Worm (Caenorhabditis elegans) whole organism, midembryonic: ENCODE measurements around the gene ZC239.20.

Experiments used
- T22C8.4 ChIP-seq: fragments of 200-800 bp; sonication (Bioruptor generic); IDR thresholded peaks from 2 replicates; pipeline ENCODE4 v1.3.6; 2022; ENCODE audit warnings: missing genetic modification characterization, missing compliant biosample characterization
- cog-1 ChIP-seq: sonication (generic microtip); optimal IDR thresholded peaks from 2 replicates; lab custom pipeline; 2016; ENCODE audit warnings: missing genetic modification characterization, missing compliant biosample characterization
- flt-1 ChIP-seq: fragments of 200-800 bp; sonication (Bioruptor generic); IDR thresholded peaks from 2 replicates; pipeline ENCODE4 v1.3.6; 2022; ENCODE audit warnings: missing genetic modification characterization, missing compliant biosample characterization
- klf-2 ChIP-seq: fragments of 200-800 bp; sonication (Bioruptor generic); conservative IDR thresholded peaks from 2 replicates; pipeline ENCODE4 v1.3.6; 2022; ENCODE audit warnings: missing genetic modification reagents, missing genetic modification characterization, missing compliant biosample characterization
- med-1 ChIP-seq: sonication (generic microtip); optimal IDR thresholded peaks from 2 replicates; lab custom pipeline; 2017; ENCODE audit warnings: missing genetic modification characterization, mild to moderate bottlenecking, missing compliant biosample characterization, antibody characterized with exemption, missing genetic modification reagents; ENCODE audit not compliant: insufficient read depth
- ref-1 ChIP-seq: fragments of 200-800 bp; sonication (Bioruptor generic); conservative IDR thresholded peaks from 2 replicates; pipeline ENCODE4 v1.3.6; 2022; ENCODE audit warnings: missing genetic modification reagents, missing genetic modification characterization, missing compliant biosample characterization
- tab-1 ChIP-seq: fragments of 200-800 bp; sonication (Bioruptor generic); IDR thresholded peaks from 2 replicates; pipeline ENCODE4 v1.3.6; 2022; ENCODE audit warnings: missing genetic modification characterization, missing compliant biosample characterization
- ztf-23 ChIP-seq: fragments of 200-800 bp; sonication (Bioruptor generic); IDR thresholded peaks from 2 replicates; pipeline ENCODE4 v1.3.6; 2022; ENCODE audit warnings: missing genetic modification reagents, missing genetic modification characterization, missing compliant biosample characterization
- ztf-29 ChIP-seq: fragments of 200-800 bp; sonication (Bioruptor generic); IDR thresholded peaks from 2 replicates; pipeline ENCODE4 v1.3.6; 2022; ENCODE audit warnings: missing genetic modification reagents, missing genetic modification characterization, missing compliant biosample characterization

Gene ZC239.20

ce11 chrII:3206423-3206989 is at the start of gene ZC239.20, which contains the start of gene ZC239.21:
TSS of gene ZC239.20 (minus strand) at chrII:3206523.
TSS of gene ZC239.21 (plus strand) at chrII:3206939.
- TF ChIP-seq tab-1 (no peak), med-1 (GFP tag; lab: Kevin White, UChicago) (no peak), T22C8.4 (GFP tag; lab: Robert Waterston, UW) (no peak)

ce11 chrII:3251782-3252181 is 45.5 kb upstream of the ZC239.20 start:
- TF ChIP-seq ztf-29 (GFP tag; lab: Robert Waterston, UW): no peak
- TF ChIP-seq flt-1 (GFP tag; lab: Robert Waterston, UW): no peak
- no peak for TF ChIP-seq tab-1

ce11 chrII:3250195-3250594 is 43.9 kb upstream of the ZC239.20 start:
- TF ChIP-seq cog-1 (no peak), med-1 (GFP tag; lab: Kevin White, UChicago) (no peak)

ce11 chrII:3249406-3249805 is 43.1 kb upstream of the ZC239.20 start, which contains the start of gene clec-124:
TSS of gene clec-124 (plus strand) at chrII:3249706.
- TF ChIP-seq cog-1 (no peak), ref-1 (GFP tag; lab: Robert Waterston, UW) (no peak), med-1 (GFP tag; lab: Kevin White, UChicago) (no peak), klf-2 (no peak), T22C8.4 (GFP tag; lab: Robert Waterston, UW) (no peak), ztf-29 (GFP tag; lab: Robert Waterston, UW) (no peak), tab-1 (no peak), ztf-23 (no peak), flt-1 (GFP tag; lab: Robert Waterston, UW) (no peak)

- 0 out of 2 replicates have a peak, but pooled peaks have one; percentile 36 for TF ChIP-seq T22C8.4 (GFP tag; lab: Robert Waterston, UW)
- no peak for TF ChIP-seq ztf-23
Measured at ce11 chrII:3248043-3248718, 41.9 kb upstream of the ZC239.20 start, which contains the start of the genes fbxc-50 and C17F4.2. TSS of gene fbxc-50 (minus strand) at chrII:3248123. TSS of gene C17F4.2 (plus strand) at chrII:3248668.

- TF ChIP-seq T22C8.4 (GFP tag; lab: Robert Waterston, UW) (no peak), klf-2 (no peak), tab-1 (no peak)
Measured at ce11 chrII:3247556-3247955, 41.2 kb upstream of the ZC239.20 start.

- TF ChIP-seq T22C8.4 (GFP tag; lab: Robert Waterston, UW): no peak
- no peak for TF ChIP-seq med-1 (GFP tag; lab: Kevin White, UChicago)
- no peak for TF ChIP-seq ztf-29 (GFP tag; lab: Robert Waterston, UW)
- TF ChIP-seq flt-1 (GFP tag; lab: Robert Waterston, UW): no peak
- TF ChIP-seq ref-1 (GFP tag; lab: Robert Waterston, UW): no peak
- TF ChIP-seq ztf-23: no peak
- no peak for TF ChIP-seq cog-1
- TF ChIP-seq klf-2: no peak
- TF ChIP-seq tab-1: no peak
Measured at ce11 chrII:3245836-3246235, 39.5 kb upstream of the ZC239.20 start, which contains the start of gene C17F4.7. TSS of gene C17F4.7 (minus strand) at chrII:3246015.

ce11 chrII:3244758-3245157 is 38.4 kb upstream of the ZC239.20 start:
- no peak for TF ChIP-seq ref-1 (GFP tag; lab: Robert Waterston, UW)
- TF ChIP-seq T22C8.4 (GFP tag; lab: Robert Waterston, UW): no peak
- TF ChIP-seq ztf-29 (GFP tag; lab: Robert Waterston, UW): no peak
- TF ChIP-seq ztf-23: no peak

- no peak for TF ChIP-seq cog-1
- TF ChIP-seq flt-1 (GFP tag; lab: Robert Waterston, UW): no peak
- TF ChIP-seq T22C8.4 (GFP tag; lab: Robert Waterston, UW): no peak
- TF ChIP-seq tab-1: no peak
Measured at ce11 chrII:3244070-3244469, 37.7 kb upstream of the ZC239.20 start, which contains the start of gene C17F4.12. TSS of gene C17F4.12 (minus strand) at chrII:3244170.

- no peak for TF ChIP-seq tab-1
- TF ChIP-seq ztf-29 (GFP tag; lab: Robert Waterston, UW): no peak
- no peak for TF ChIP-seq ref-1 (GFP tag; lab: Robert Waterston, UW)
- TF ChIP-seq flt-1 (GFP tag; lab: Robert Waterston, UW): no peak
- no peak for TF ChIP-seq klf-2
- no peak for TF ChIP-seq T22C8.4 (GFP tag; lab: Robert Waterston, UW)
- TF ChIP-seq med-1 (GFP tag; lab: Kevin White, UChicago): no peak
- no peak for TF ChIP-seq ztf-23
- no peak for TF ChIP-seq cog-1
Measured at ce11 chrII:3241842-3242241, 35.5 kb upstream of the ZC239.20 start.

ce11 chrII:3240207-3240606 is 33.9 kb upstream of the ZC239.20 start, which contains the start of gene C17F4.3:
TSS of gene C17F4.3 (plus strand) at chrII:3240507.
- TF ChIP-seq ref-1 (GFP tag; lab: Robert Waterston, UW): no peak
- TF ChIP-seq med-1 (GFP tag; lab: Kevin White, UChicago): no peak
- TF ChIP-seq flt-1 (GFP tag; lab: Robert Waterston, UW): no peak
- TF ChIP-seq tab-1: no peak
- no peak for TF ChIP-seq ztf-29 (GFP tag; lab: Robert Waterston, UW)
- no peak for TF ChIP-seq cog-1
- no peak for TF ChIP-seq klf-2
- no peak for TF ChIP-seq T22C8.4 (GFP tag; lab: Robert Waterston, UW)
- no peak for TF ChIP-seq ztf-23
